Worm (Caenorhabditis elegans) whole organism, late embryonic: ENCODE results near the gene K09H11.11.

Source experiments
- ama-1 ChIP-seq: fragments of 150-350 bp; optimal IDR thresholded peaks from 2 replicates; lab custom pipeline; 2014
- elt-4 ChIP-seq: sonication (generic microtip); optimal IDR thresholded peaks from 2 replicates; lab custom pipeline; 2016; ENCODE audit warnings: missing genetic modification characterization, missing compliant biosample characterization
- ets-4 ChIP-seq: sonication (generic microtip); optimal IDR thresholded peaks from 2 replicates; lab custom pipeline; 2016; ENCODE audit warnings: missing genetic modification characterization, missing compliant biosample characterization

DNA sequence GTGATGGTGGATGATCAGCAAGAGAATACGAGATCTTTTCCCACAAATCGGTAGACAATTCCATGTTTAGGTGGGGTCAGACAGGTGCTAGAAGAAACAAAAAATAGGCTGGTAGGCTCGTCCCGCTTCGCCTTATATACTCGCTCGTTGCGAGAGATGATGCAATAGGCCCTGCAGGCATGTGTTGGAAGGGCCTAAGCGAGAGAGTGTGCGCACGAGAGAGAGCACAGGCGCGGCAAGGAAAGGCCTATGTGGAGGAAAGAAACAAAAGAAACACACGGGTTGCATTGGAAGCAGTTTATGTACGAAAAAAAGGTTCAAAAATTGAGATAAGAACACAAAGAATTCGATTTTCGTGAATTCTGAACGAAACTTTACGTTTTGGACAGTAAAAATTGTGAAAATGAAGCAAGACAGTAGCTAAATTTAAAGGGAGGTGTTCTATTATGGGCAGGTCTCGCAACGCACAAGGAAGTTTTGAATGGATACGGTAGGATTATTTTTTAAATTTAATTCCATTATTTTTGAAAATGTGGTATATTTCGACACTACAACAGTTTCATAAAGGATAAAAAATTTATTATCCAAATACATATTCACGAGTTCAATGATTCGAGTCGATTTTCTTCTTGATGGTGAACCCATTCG, 25.8 kb upstream of the K09H11.11 start, which contains the start of gene F44E7.5:
- TF ChIP-seq ets-4 (tag; lab: Kevin White, UChicago) (no peak), ama-1 (lab: Kevin White, UChicago) (no peak), elt-4 (tag; lab: Kevin White, UChicago) (no peak)
